Worm (Caenorhabditis elegans): ENCODE measurements around the gene F53C3.7.

DNA sequence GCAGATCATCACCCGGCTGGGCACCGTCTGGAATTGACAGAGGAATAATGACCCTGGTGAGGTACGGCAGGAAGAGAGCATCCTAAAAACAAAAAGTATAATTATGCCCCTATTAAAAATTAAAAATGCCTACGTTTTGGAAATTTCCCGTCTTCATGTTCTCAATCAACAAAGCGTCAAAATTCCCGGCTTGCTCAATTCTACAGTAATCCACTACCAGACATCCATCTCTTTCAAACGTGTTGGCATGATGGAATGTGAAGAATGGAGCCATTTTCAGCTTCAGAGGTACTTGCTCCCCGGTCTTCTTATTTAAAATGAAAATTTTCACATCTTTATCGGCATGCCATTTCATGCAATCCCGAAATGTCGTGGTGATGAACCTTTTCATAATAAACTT is 14.4 kb downstream of the F53C3.7 start:
- TF ChIP-seq him-1 (tag; optimal IDR thresholded peaks at IDR 0.05) (no peak), dao-5 (tag; optimal IDR thresholded peaks at IDR 0.05) (no peak)

Measured in whole organism, L4/young adult.